Fruit fly (Drosophila melanogaster) whole organism, embryonic: ENCODE data around the gene CG6656.
A peak's percentile ranks its signal among the peaks of the same experiment; 100 is the strongest.

Experiments
- Antp ChIP-seq: fragments of 200-800 bp; sonication (Bioruptor generic); optimal IDR thresholded peaks from 3 replicates; lab custom pipeline; 2016; ENCODE audit warnings: missing biosample characterization, missing genetic modification characterization
- Atf6 ChIP-seq: fragments of 200-800 bp; sonication (Bioruptor generic); IDR thresholded peaks from 2 replicates; pipeline ENCODE4 v1.3.6; 2022; ENCODE audit warnings: missing biosample characterization, missing genetic modification characterization
- CG10565 ChIP-seq: fragments of 200-800 bp; sonication (Bioruptor generic); optimal IDR thresholded peaks from 3 replicates; lab custom pipeline; 2016; ENCODE audit warnings: missing biosample characterization, mild to moderate bottlenecking, missing genetic modification characterization
- CG12942 ChIP-seq: fragments of 200-800 bp; sonication (Bioruptor generic); optimal IDR thresholded peaks from 3 replicates; lab custom pipeline; 2016; ENCODE audit warnings: missing biosample characterization, missing genetic modification characterization
- CG14014 ChIP-seq: fragments of 200-800 bp; sonication (Bioruptor generic); IDR thresholded peaks from 2 replicates; pipeline ENCODE4 v1.3.6; 2022; ENCODE audit warnings: missing biosample characterization, missing genetic modification characterization
- CG15479 ChIP-seq: fragments of 200-800 bp; sonication (Bioruptor generic); optimal IDR thresholded peaks from 3 replicates; lab custom pipeline; 2019; ENCODE audit warnings: missing biosample characterization, mild to moderate bottlenecking, missing genetic modification characterization, moderate library complexity
- CG1647 ChIP-seq: fragments of 200-800 bp; sonication (Bioruptor generic); optimal IDR thresholded peaks from 3 replicates; lab custom pipeline; 2016; ENCODE audit warnings: missing biosample characterization, missing genetic modification characterization
- CG17186 ChIP-seq: fragments of 200-800 bp; sonication (Bioruptor generic); optimal IDR thresholded peaks from 3 replicates; lab custom pipeline; 2017; ENCODE audit warnings: missing biosample characterization, missing genetic modification reagents, missing genetic modification characterization
- CG31441 ChIP-seq: fragments of 200-800 bp; sonication (Bioruptor generic); IDR thresholded peaks from 2 replicates; pipeline ENCODE4 v1.3.6; 2022; ENCODE audit warnings: missing biosample characterization, missing genetic modification characterization
- CG34376 ChIP-seq: fragments of 200-800 bp; sonication (Bioruptor generic); optimal IDR thresholded peaks from 2 replicates; lab custom pipeline; 2018; ENCODE audit warnings: missing biosample characterization, mild to moderate bottlenecking, missing genetic modification characterization
- CG3838 ChIP-seq: fragments of 200-800 bp; sonication (Bioruptor generic); optimal IDR thresholded peaks from 3 replicates; lab custom pipeline; 2016; ENCODE audit warnings: missing biosample characterization, missing genetic modification characterization
- CG4360 ChIP-seq: fragments of 200-800 bp; sonication (Bioruptor generic); IDR thresholded peaks from 2 replicates; pipeline ENCODE4 v1.3.6; 2022; ENCODE audit warnings: missing biosample characterization, missing genetic modification characterization
- CG6683 ChIP-seq: fragments of 200-800 bp; sonication (Bioruptor generic); optimal IDR thresholded peaks from 2 replicates; lab custom pipeline; 2017; ENCODE audit warnings: missing biosample characterization, mild to moderate bottlenecking, missing genetic modification characterization, missing genetic modification reagents
- CG8290 ChIP-seq, 3 experiments: fragments of 200-800 bp; sonication (Bioruptor generic); optimal IDR thresholded peaks; 2 replicates each; lab custom pipeline; 2016 to 2019; ENCODE audit warnings: missing biosample characterization in 3 of 3, missing genetic modification characterization in 3 of 3, mild to moderate bottlenecking in 2 of 3, moderate library complexity in 1 of 3
- CG9797 ChIP-seq: fragments of 200-800 bp; sonication (Bioruptor generic); optimal IDR thresholded peaks from 3 replicates; lab custom pipeline; 2018; ENCODE audit warnings: missing biosample characterization, mild to moderate bottlenecking, missing genetic modification characterization
- D19A ChIP-seq: fragments of 200-800 bp; optimal IDR thresholded peaks from 3 replicates; lab custom pipeline; 2019; ENCODE audit warnings: missing biosample characterization, mild to moderate bottlenecking, missing genetic modification characterization, moderate library complexity
- Dad ChIP-seq: fragments of 200-800 bp; sonication (Bioruptor generic); optimal IDR thresholded peaks from 3 replicates; lab custom pipeline; 2016; ENCODE audit warnings: missing biosample characterization, missing genetic modification characterization
- Dek ChIP-seq: fragments of 200-800 bp; sonication (Bioruptor generic); optimal IDR thresholded peaks from 3 replicates; lab custom pipeline; 2019; ENCODE audit warnings: missing biosample characterization, mild to moderate bottlenecking, missing genetic modification characterization, moderate library complexity
- Dll ChIP-seq: fragments of 200-800 bp; sonication (Bioruptor generic); IDR thresholded peaks from 4 replicates; pipeline ENCODE4 v1.3.6; 2022; ENCODE audit warnings: missing biosample characterization, missing genetic modification characterization; ENCODE audit not compliant: partially characterized antibody
- Dp ChIP-seq: fragments of 200-800 bp; sonication (Bioruptor generic); optimal IDR thresholded peaks from 2 replicates; lab custom pipeline; 2018; ENCODE audit warnings: missing biosample characterization, mild to moderate bottlenecking, missing genetic modification characterization, moderate library complexity
- Dref ChIP-seq: fragments of 200-800 bp; sonication (Bioruptor generic); IDR thresholded peaks from 2 replicates; pipeline ENCODE4 v1.3.6; 2022; ENCODE audit warnings: missing biosample characterization, missing genetic modification characterization
- HLH4C ChIP-seq: fragments of 200-800 bp; sonication (Bioruptor generic); IDR thresholded peaks from 3 replicates; pipeline ENCODE4 v1.3.6; 2022; ENCODE audit warnings: missing biosample characterization, missing genetic modification characterization; ENCODE audit not compliant: partially characterized antibody
- HmgD ChIP-seq: fragments of 200-800 bp; sonication (Bioruptor generic); optimal IDR thresholded peaks from 3 replicates; lab custom pipeline; 2016; ENCODE audit warnings: missing biosample characterization, missing genetic modification characterization
- Hr39 ChIP-seq: fragments of >200 bp; optimal IDR thresholded peaks from 2 replicates; lab custom pipeline; 2017
- Hr51 ChIP-seq, 2 experiments: fragments of 200-800 bp; sonication (Bioruptor generic); optimal IDR thresholded peaks; 2 replicates in 1 of 2; 3 replicates in 1 of 2; lab custom pipeline; 2016 to 2018; ENCODE audit warnings: missing biosample characterization in 2 of 2, missing genetic modification characterization in 2 of 2, mild to moderate bottlenecking in 1 of 2, moderate library complexity in 1 of 2
- Med ChIP-seq: fragments of 200-800 bp; sonication (Bioruptor generic); peaks from one replicate; lab custom pipeline; 2016; ENCODE audit warnings: missing biosample characterization, missing genetic modification characterization, mild to moderate bottlenecking, inconsistent platforms, moderate library complexity
- Oaz ChIP-seq: fragments of 200-800 bp; sonication (Bioruptor generic); IDR thresholded peaks from 2 replicates; pipeline ENCODE4 v1.3.6; 2022; ENCODE audit warnings: missing biosample characterization, missing genetic modification characterization
- Pdp1 ChIP-seq, 2 experiments: fragments of 200-800 bp; sonication (Bioruptor generic); optimal IDR thresholded peaks; 3 replicates each; lab custom pipeline; 2016; ENCODE audit warnings: missing biosample characterization in 2 of 2, missing genetic modification characterization in 2 of 2, mild to moderate bottlenecking in 1 of 2, moderate library complexity in 1 of 2
- Sin3A ChIP-seq: fragments of >200 bp; optimal IDR thresholded peaks from 2 replicates; lab custom pipeline; 2018
- Taf1 ChIP-seq: fragments of 200-800 bp; sonication (Bioruptor generic); IDR thresholded peaks from 2 replicates; pipeline ENCODE4 v1.3.6; 2022; ENCODE audit warnings: missing biosample characterization, missing genetic modification characterization
- Trl ChIP-seq, 3 experiments: fragments of >200 bp in 2 of 3; fragments of 200-800 bp in 1 of 3; sonication (Bioruptor generic) in 1 of 3; optimal IDR thresholded peaks; 2 replicates in 1 of 3; 3 replicates in 2 of 3; lab custom pipeline; 2016 to 2017; ENCODE audit warnings: missing biosample characterization in 1 of 3, missing genetic modification characterization in 1 of 3
- cad ChIP-seq: fragments of >200 bp; optimal IDR thresholded peaks from 2 replicates; lab custom pipeline; 2017; ENCODE audit warnings: missing biosample characterization, missing genetic modification characterization
- chn ChIP-seq: fragments of 200-800 bp; sonication (Bioruptor generic); optimal IDR thresholded peaks from 2 replicates; lab custom pipeline; 2016; ENCODE audit warnings: missing biosample characterization, missing genetic modification characterization
- crc ChIP-seq: fragments of 200-800 bp; sonication (Bioruptor generic); optimal IDR thresholded peaks from 2 replicates; lab custom pipeline; 2016; ENCODE audit warnings: missing biosample characterization, missing genetic modification characterization
- danr ChIP-seq: fragments of 200-800 bp; sonication (Bioruptor generic); IDR thresholded peaks from 2 replicates; pipeline ENCODE4 v1.3.6; 2022; ENCODE audit warnings: missing biosample characterization, missing genetic modification characterization
- dati ChIP-seq: fragments of 200-800 bp; sonication (Bioruptor generic); IDR thresholded peaks from 2 replicates; pipeline ENCODE4 v1.3.6; 2022; ENCODE audit warnings: missing biosample characterization, missing genetic modification characterization
- eve ChIP-seq, 2 experiments: fragments of >200 bp; optimal IDR thresholded peaks; 2 replicates each; lab custom pipeline; 2017; ENCODE audit warnings: missing biosample characterization in 2 of 2, missing genetic modification characterization in 2 of 2
- ewg ChIP-seq: fragments of 200-800 bp; sonication (Bioruptor generic); optimal IDR thresholded peaks from 3 replicates; lab custom pipeline; 2017; ENCODE audit warnings: mild to moderate bottlenecking, missing biosample characterization, missing genetic modification reagents, missing genetic modification characterization
- gfzf ChIP-seq: fragments of 200-800 bp; sonication (Bioruptor generic); optimal IDR thresholded peaks from 2 replicates; lab custom pipeline; 2016; ENCODE audit warnings: missing biosample characterization, mild to moderate bottlenecking, missing genetic modification characterization, moderate library complexity
- grn ChIP-seq: fragments of 200-800 bp; sonication (Bioruptor generic); optimal IDR thresholded peaks from 3 replicates; lab custom pipeline; 2017; ENCODE audit warnings: missing biosample characterization, missing genetic modification characterization
- lbe ChIP-seq: fragments of 200-800 bp; sonication (Bioruptor generic); optimal IDR thresholded peaks from 2 replicates; lab custom pipeline; 2016; ENCODE audit warnings: missing biosample characterization, mild to moderate bottlenecking, missing genetic modification characterization
- oc ChIP-seq: fragments of 200-800 bp; sonication (Bioruptor generic); optimal IDR thresholded peaks from 2 replicates; lab custom pipeline; 2018; ENCODE audit warnings: missing biosample characterization, mild to moderate bottlenecking, missing genetic modification characterization, moderate library complexity
- sd ChIP-seq: fragments of 200-800 bp; sonication (Bioruptor generic); optimal IDR thresholded peaks from 3 replicates; lab custom pipeline; 2018; ENCODE audit warnings: missing biosample characterization, mild to moderate bottlenecking, missing genetic modification characterization, moderate library complexity
- sens ChIP-seq: fragments of 200-800 bp; sonication (Bioruptor generic); peaks from one replicate; lab custom pipeline; 2016; ENCODE audit warnings: missing biosample characterization, missing genetic modification characterization
- slou ChIP-seq: fragments of 200-800 bp; sonication (Bioruptor generic); optimal IDR thresholded peaks from 3 replicates; lab custom pipeline; 2016; ENCODE audit warnings: missing biosample characterization, missing genetic modification characterization
- tgo ChIP-seq: fragments of 200-800 bp; sonication (Bioruptor generic); IDR thresholded peaks from 3 replicates; pipeline ENCODE4 v1.3.6; 2022; ENCODE audit warnings: missing biosample characterization, missing genetic modification characterization
- yki ChIP-seq: fragments of >200 bp; optimal IDR thresholded peaks from 3 replicates; lab custom pipeline; 2018

CG6656 gene

DNA sequence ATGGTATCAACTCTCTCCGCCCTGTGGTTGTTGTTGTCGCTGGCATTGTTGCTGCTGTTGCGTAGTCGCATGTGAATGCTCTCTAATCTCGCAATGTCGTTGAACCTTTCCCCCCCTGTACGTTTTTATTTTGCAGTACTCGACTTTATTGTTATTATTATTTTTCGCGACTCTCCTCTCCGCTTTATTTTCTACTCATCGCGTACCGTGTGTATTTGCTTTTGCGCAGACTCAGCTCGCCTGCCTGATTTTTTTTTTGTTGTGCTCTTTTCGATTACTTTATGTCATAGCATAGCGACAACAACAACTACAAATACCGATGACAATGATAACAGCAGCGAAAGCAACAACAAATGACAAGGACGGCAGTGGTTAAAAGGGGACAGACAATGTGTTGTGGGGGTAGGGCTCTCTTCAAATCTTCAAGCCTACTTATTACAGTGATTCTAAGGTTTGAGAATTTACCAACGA, 45.6 kb upstream of the CG6656 start:
- TF ChIP-seq CG3838 (GFP tag; lab: Kevin White, UChicago) (peak; percentile 14), CG9797 (GFP tag; lab: Kevin White, UChicago) (no peak), CG6683 (GFP tag; lab: Kevin White, UChicago) (no peak), danr (GFP tag; lab: Robert Waterston, UW) (no peak), Trl (optimal IDR thresholded peaks at IDR 0.05; lab: Kevin White, UChicago) (peak; percentile 60 to 78), Trl (GFP tag; optimal IDR thresholded peaks at IDR 0.05; lab: Kevin White, UChicago) (no peak), chn (GFP tag; lab: Kevin White, UChicago) (no peak), CG14014 (GFP tag; lab: Robert Waterston, UW) (no peak), Hr51 (GFP tag; optimal IDR thresholded peaks at IDR 0.05; lab: Kevin White, UChicago) (no peak), Dad (no peak), Dek (tag; lab: Kevin White, UChicago) (no peak), D19A (peak; percentile 79), HLH4C (GFP tag; lab: Robert Waterston, UW) (no peak), CG1647 (GFP tag; lab: Kevin White, UChicago) (no peak), CG10565 (GFP tag; lab: Kevin White, UChicago) (no peak), crc (GFP tag; lab: Kevin White, UChicago) (no peak), slou (GFP tag; lab: Kevin White, UChicago) (no peak), Dref (GFP tag; lab: Robert Waterston, UW) (no peak), Atf6 (GFP tag; lab: Robert Waterston, UW) (no peak), CG34376 (GFP tag; lab: Kevin White, UChicago) (no peak), sd (tag; lab: Kevin White, UChicago) (peak; percentile 15), Sin3A (lab: Kevin White, UChicago) (no peak), Dp (no peak), CG17186 (no peak), oc (tag; lab: Kevin White, UChicago) (peak; percentile 5), CG15479 (GFP tag; lab: Kevin White, UChicago) (peak; percentile 76), Pdp1 (GFP tag; optimal IDR thresholded peaks at IDR 0.05; lab: Kevin White, UChicago) (peak in 1 of 2 experiments; percentile 81), dati (GFP tag; lab: Robert Waterston, UW) (no peak), CG31441 (GFP tag; lab: Robert Waterston, UW) (no peak), Oaz (GFP tag; lab: Robert Waterston, UW) (no peak), CG8290 (GFP tag; optimal IDR thresholded peaks at IDR 0.05; lab: Kevin White, UChicago) (no peak), CG8290 (tag; optimal IDR thresholded peaks at IDR 0.05; lab: Kevin White, UChicago) (no peak), Med (GFP tag; lab: Kevin White, UChicago) (peak; percentile 55), Dll (GFP tag; lab: Robert Waterston, UW) (0 out of 4 replicates have a peak, but pooled peaks have one; percentile 33), gfzf (GFP tag; lab: Kevin White, UChicago) (no peak), CG4360 (GFP tag; lab: Robert Waterston, UW) (peak; percentile 98), Antp (no peak), cad (GFP tag; lab: Kevin White, UChicago) (no peak), Hr39 (lab: Kevin White, UChicago) (no peak), HmgD (GFP tag; lab: Kevin White, UChicago) (no peak), eve (GFP tag; optimal IDR thresholded peaks at IDR 0.05; lab: Kevin White, UChicago) (peak in 1 of 2 experiments; percentile 16), ewg (peak; percentile 12), grn (GFP tag; lab: Kevin White, UChicago) (peak; percentile 73), yki (lab: Kevin White, UChicago) (peak; percentile 36), sens (GFP tag; lab: Kevin White, UChicago) (peak; percentile 86), Taf1 (GFP tag; lab: Robert Waterston, UW) (no peak), tgo (GFP tag; lab: Robert Waterston, UW) (0 out of 3 replicates have a peak, but pooled peaks have one; percentile 1), CG12942 (GFP tag; lab: Kevin White, UChicago) (no peak), lbe (GFP tag; lab: Kevin White, UChicago) (peak; percentile 51)
